Fruit fly (Drosophila melanogaster): Measurements from ENCODE around the gene pbl.

The pbl gene

dm6 chr3L:7866558-7866957 lies 45.2 kb downstream of the pbl start:
- TF ChIP-seq sv (GFP tag; optimal IDR thresholded peaks at IDR 0.05) (no peak), jim (GFP tag; optimal IDR thresholded peaks at IDR 0.05) (no peak), Dfd (GFP tag; optimal IDR thresholded peaks at IDR 0.05) (no peak), h (GFP tag; optimal IDR thresholded peaks at IDR 0.05) (no peak), Abd-B (GFP tag; optimal IDR thresholded peaks at IDR 0.05) (no peak), br (GFP tag; optimal IDR thresholded peaks at IDR 0.05) (no peak), psq (GFP tag; optimal IDR thresholded peaks at IDR 0.05) (no peak), Mio (GFP tag; optimal IDR thresholded peaks at IDR 0.05) (no peak), fru (GFP tag; optimal IDR thresholded peaks at IDR 0.05) (no peak), Hr78 (GFP tag; optimal IDR thresholded peaks at IDR 0.05) (no peak), Rel (GFP tag; optimal IDR thresholded peaks at IDR 0.05) (no peak), Rel (tag; optimal IDR thresholded peaks at IDR 0.05) (no peak), CG32264 (GFP tag; optimal IDR thresholded peaks at IDR 0.05) (no peak), woc (GFP tag; optimal IDR thresholded peaks at IDR 0.05) (no peak), Hnf4 (GFP tag; optimal IDR thresholded peaks at IDR 0.05) (no peak), HLH106 (tag; optimal IDR thresholded peaks at IDR 0.05) (no peak), sage (GFP tag; optimal IDR thresholded peaks at IDR 0.05) (no peak)

dm6 chr3L:7865747-7866387 lies 45.9 kb downstream of the pbl start:
- TF ChIP-seq CG32264 (GFP tag; optimal IDR thresholded peaks at IDR 0.05) = no peak

dm6 chr3L:7865094-7865746 lies 46.5 kb downstream of the pbl start:
- TF ChIP-seq ey (GFP tag; optimal IDR thresholded peaks at IDR 0.05) (no peak), OdsH (GFP tag; optimal IDR thresholded peaks at IDR 0.05) (no peak), Abd-B (GFP tag; optimal IDR thresholded peaks at IDR 0.05) (no peak), h (GFP tag; optimal IDR thresholded peaks at IDR 0.05) (peak; percentile 40), sage (GFP tag; optimal IDR thresholded peaks at IDR 0.05) (no peak), Hr78 (GFP tag; optimal IDR thresholded peaks at IDR 0.05) (no peak)

- TF ChIP-seq br (GFP tag; optimal IDR thresholded peaks at IDR 0.05) (peak; percentile 23), Hr78 (GFP tag; optimal IDR thresholded peaks at IDR 0.05) (no peak), tai (GFP tag; optimal IDR thresholded peaks at IDR 0.05) (no peak), GATAd (GFP tag; optimal IDR thresholded peaks at IDR 0.05) (no peak), Rel (GFP tag; optimal IDR thresholded peaks at IDR 0.05) (no peak), Rel (tag; optimal IDR thresholded peaks at IDR 0.05) (peak; percentile 52), jim (GFP tag; optimal IDR thresholded peaks at IDR 0.05) (no peak), fru (GFP tag; optimal IDR thresholded peaks at IDR 0.05) (peak; percentile 70), Dfd (GFP tag; optimal IDR thresholded peaks at IDR 0.05) (peak; percentile 1), pan (optimal IDR thresholded peaks at IDR 0.05) (no peak), Vsx2 (GFP tag; optimal IDR thresholded peaks at IDR 0.05; ENCODE audit: partially characterized antibody) (no peak), rgr (GFP tag; optimal IDR thresholded peaks at IDR 0.05) (peak; percentile 66), h (GFP tag; optimal IDR thresholded peaks at IDR 0.05) (peak; percentile 40), Jra (GFP tag; optimal IDR thresholded peaks at IDR 0.05) (peak; percentile 6), Mio (GFP tag; optimal IDR thresholded peaks at IDR 0.05) (no peak), CG9705 (GFP tag; optimal IDR thresholded peaks at IDR 0.05) (peak; percentile 41), woc (GFP tag; optimal IDR thresholded peaks at IDR 0.05) (no peak), dl (GFP tag; optimal IDR thresholded peaks at IDR 0.05; ENCODE audit: insufficient read depth in 1 of 2, partially characterized antibody in 2 of 2) (no peak), sage (GFP tag; optimal IDR thresholded peaks at IDR 0.05) (no peak), brk (GFP tag; optimal IDR thresholded peaks at IDR 0.05) (no peak), N (GFP tag; optimal IDR thresholded peaks at IDR 0.05) (no peak), CG32264 (GFP tag; optimal IDR thresholded peaks at IDR 0.05) (no peak), dmrt93B (GFP tag; optimal IDR thresholded peaks at IDR 0.05) (peak; percentile 64), Sp1 (GFP tag; optimal IDR thresholded peaks at IDR 0.05) (peak; percentile 80), lola (GFP tag; optimal IDR thresholded peaks at IDR 0.05) (no peak), HLH106 (tag; optimal IDR thresholded peaks at IDR 0.05) (peak; percentile 81), OdsH (GFP tag; optimal IDR thresholded peaks at IDR 0.05) (peak; percentile 72), sv (GFP tag; optimal IDR thresholded peaks at IDR 0.05) (no peak), foxo (GFP tag; optimal IDR thresholded peaks at IDR 0.05) (peak in 1 of 2 experiments; percentile 78), Hr83 (GFP tag; optimal IDR thresholded peaks at IDR 0.05; ENCODE audit: poor library complexity, severe bottlenecking) (no peak), Myc (optimal IDR thresholded peaks at IDR 0.05) (no peak), psq (GFP tag; optimal IDR thresholded peaks at IDR 0.05) (peak; percentile 63), Abd-B (GFP tag; optimal IDR thresholded peaks at IDR 0.05) (no peak), ey (GFP tag; optimal IDR thresholded peaks at IDR 0.05) (peak; percentile 54), Hnf4 (GFP tag; optimal IDR thresholded peaks at IDR 0.05) (peak; percentile 40), CrebA (GFP tag; optimal IDR thresholded peaks at IDR 0.05; ENCODE audit: borderline replicate concordance) (no peak), dsf (GFP tag; optimal IDR thresholded peaks at IDR 0.05; ENCODE audit: borderline replicate concordance) (no peak), Dif (GFP tag; optimal IDR thresholded peaks at IDR 0.05; ENCODE audit: partially characterized antibody) (no peak), usp (GFP tag; optimal IDR thresholded peaks at IDR 0.05) (no peak)
Observed at dm6 chr3L:7863766-7864305, 47.9 kb downstream of the pbl start.

Data from whole organism, wandering third instar larva.